Worm (Caenorhabditis elegans) whole organism, L2 larva: ENCODE data around the gene acdh-13.

Experiments
- lin-13 ChIP-seq: fragments of 150-350 bp; optimal IDR thresholded peaks from 2 replicates; lab custom pipeline; 2014; ENCODE audit warnings: missing biosample characterization, missing genetic modification reagents, missing genetic modification characterization
- mbf-1 ChIP-seq: sonication (generic microtip); optimal IDR thresholded peaks from 2 replicates; lab custom pipeline; 2017; ENCODE audit warnings: missing biosample characterization, missing genetic modification characterization
- mdl-1 ChIP-seq, 2 experiments: fragments of 150-350 bp in 1 of 2; sonication (generic microtip) in 1 of 2; optimal IDR thresholded peaks; 2 replicates each; lab custom pipeline; 2017; ENCODE audit warnings: missing biosample characterization in 2 of 2, missing genetic modification characterization in 2 of 2
- nhr-237 ChIP-seq: fragments of 150-350 bp; optimal IDR thresholded peaks from 2 replicates; lab custom pipeline; 2014; ENCODE audit warnings: missing biosample characterization, missing genetic modification characterization
- unc-39 ChIP-seq: fragments of 150-350 bp; optimal IDR thresholded peaks from 2 replicates; lab custom pipeline; 2014; ENCODE audit warnings: missing biosample characterization, missing genetic modification characterization
- ztf-11 ChIP-seq: sonication (generic microtip); optimal IDR thresholded peaks from 2 replicates; lab custom pipeline; 2017; ENCODE audit warnings: missing biosample characterization, missing genetic modification characterization

- no peak for TF ChIP-seq lin-13 (GFP tag; lab: Kevin White, UChicago)
- TF ChIP-seq ztf-11: no peak
- TF ChIP-seq mbf-1: no peak
- TF ChIP-seq mdl-1 (tag; optimal IDR thresholded peaks at IDR 0.05; lab: Kevin White, UChicago): no peak
- TF ChIP-seq unc-39 (tag; lab: Kevin White, UChicago): no peak
- TF ChIP-seq nhr-237 (tag; lab: Kevin White, UChicago): no peak
Measured at ce11 chrIV:8534189-8534588, 35.6 kb upstream of the acdh-13 start.
